Worm (Caenorhabditis elegans): ENCODE data around the gene ckb-3.

- TF ChIP-seq nhr-12 (tag; optimal IDR thresholded peaks at IDR 0.05) = no peak
- TF ChIP-seq sem-2 (GFP tag; optimal IDR thresholded peaks at IDR 0.05) = no peak
- TF ChIP-seq unc-62 (GFP tag; optimal IDR thresholded peaks at IDR 0.05) = no peak
- TF ChIP-seq nhr-76 (tag; optimal IDR thresholded peaks at IDR 0.05) = no peak
- TF ChIP-seq nhr-28 (tag; optimal IDR thresholded peaks at IDR 0.05) = no peak
- TF ChIP-seq pha-4 (tag; optimal IDR thresholded peaks at IDR 0.05) = no peak
- TF ChIP-seq snpc-4 (tag; optimal IDR thresholded peaks at IDR 0.05) = no peak
- TF ChIP-seq elt-1 (tag; optimal IDR thresholded peaks at IDR 0.05; ENCODE audit: borderline replicate concordance, insufficient read depth) = no peak
- no peak for TF ChIP-seq ztf-11 (tag; optimal IDR thresholded peaks at IDR 0.05)
- no peak for TF ChIP-seq ceh-39 (tag; optimal IDR thresholded peaks at IDR 0.05)
- TF ChIP-seq M03D4.4 (tag; optimal IDR thresholded peaks at IDR 0.05) = no peak
- TF ChIP-seq lin-13 (tag; optimal IDR thresholded peaks at IDR 0.05) = no peak
- TF ChIP-seq ham-2 (GFP tag; optimal IDR thresholded peaks at IDR 0.05) = no peak
- TF ChIP-seq bed-3 (GFP tag; optimal IDR thresholded peaks at IDR 0.05) = no peak
These were observed 35.1 kb upstream of the ckb-3 start for ce11 chrIII:4335614-4336013.
